Fruit fly (Drosophila melanogaster): Measurements from ENCODE around the gene Snmp1.

dm6 chr3R:21198073-21198472, 30.1 kb upstream of the Snmp1 start:
- TF ChIP-seq CrebA (GFP tag; optimal IDR thresholded peaks at IDR 0.05; ENCODE audit: borderline replicate concordance) = peak; percentile 2
- no peak for TF ChIP-seq foxo (GFP tag; optimal IDR thresholded peaks at IDR 0.05)
- no peak for TF ChIP-seq usp (GFP tag; optimal IDR thresholded peaks at IDR 0.05)
